Fruit fly (Drosophila melanogaster): ENCODE data around the gene trh.

Gene trh

DNA sequence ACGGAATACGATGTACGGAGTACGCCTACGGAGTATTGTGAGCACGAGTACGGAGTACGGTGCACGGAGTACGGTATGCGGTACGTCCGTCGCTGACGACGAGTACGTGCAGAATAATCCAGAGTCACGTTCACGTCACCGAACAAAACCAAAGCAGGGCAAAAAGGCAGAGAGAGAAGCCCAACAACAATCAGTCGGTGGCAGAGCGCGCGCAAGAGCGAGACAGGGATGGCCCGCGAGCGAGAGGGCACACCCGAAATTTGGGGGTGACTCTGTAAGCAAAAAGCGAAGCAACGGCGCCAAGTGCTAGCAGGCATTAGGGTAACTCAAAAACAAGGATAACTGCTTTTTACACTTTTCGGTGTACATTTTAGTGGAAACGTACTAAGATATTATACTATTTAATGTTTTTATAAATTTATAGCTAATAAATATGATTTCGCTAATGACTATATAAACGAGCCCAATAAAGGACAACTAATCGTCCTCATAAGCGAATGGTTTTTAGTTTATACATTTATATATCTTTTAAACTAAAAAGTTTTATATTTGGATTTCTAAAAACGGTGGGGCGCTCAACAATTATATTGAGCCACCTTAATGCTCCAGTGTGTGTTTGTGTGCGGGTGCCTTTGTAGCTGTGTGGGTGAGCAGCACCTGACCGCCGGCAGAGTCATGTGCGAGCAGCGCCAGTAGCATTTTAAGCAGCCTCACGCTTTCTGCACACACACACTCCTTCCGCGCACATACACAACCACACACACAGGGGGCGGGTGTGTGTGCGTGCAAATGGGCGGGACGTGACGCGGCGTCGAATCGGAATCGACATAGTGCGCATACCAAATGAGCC is 15.0 kb downstream of the trh start (continued):
- TF ChIP-seq pzg (GFP tag; optimal IDR thresholded peaks at IDR 0.05) (no peak), CG14050 (GFP tag; IDR thresholded peaks at IDR 0.05) (peak; percentile 77), fd3F (GFP tag; optimal IDR thresholded peaks at IDR 0.05) (peak; percentile 88), CG4707 (GFP tag; optimal IDR thresholded peaks at IDR 0.05) (peak; percentile 70), hbn (GFP tag; IDR thresholded peaks at IDR 0.05; ENCODE audit: partially characterized antibody) (no peak), abd-A (tag; optimal IDR thresholded peaks at IDR 0.05) (no peak), Tbp (GFP tag; optimal IDR thresholded peaks at IDR 0.05) (no peak), fu2 (GFP tag; optimal IDR thresholded peaks at IDR 0.05) (no peak), Chrac-16 (GFP tag; optimal IDR thresholded peaks at IDR 0.05) (peak; percentile 76), sc (optimal IDR thresholded peaks at IDR 0.05) (no peak), sc (GFP tag; optimal IDR thresholded peaks at IDR 0.05) (peak; percentile 88), CG4730 (GFP tag; IDR thresholded peaks at IDR 0.05) (peak; percentile 68), CG17612 (GFP tag; IDR thresholded peaks at IDR 0.05) (no peak), Max (GFP tag; optimal IDR thresholded peaks at IDR 0.05) (peak; percentile 74), Med (GFP tag) (peak; percentile 75), CG10654 (GFP tag; optimal IDR thresholded peaks at IDR 0.05) (peak; percentile 73), CG9817 (tag; optimal IDR thresholded peaks at IDR 0.05) (peak; percentile 87), bab2 (GFP tag; optimal IDR thresholded peaks at IDR 0.05) (peak; percentile 9), ham (GFP tag; IDR thresholded peaks at IDR 0.05) (0 out of 2 replicates have a peak, but pooled peaks have one; percentile 23), Sin3A (optimal IDR thresholded peaks at IDR 0.05) (no peak), E2f1 (GFP tag; IDR thresholded peaks at IDR 0.05) (peak; percentile 56; the same call in 1 of the 2 replicates), CG11093 (GFP tag; IDR thresholded peaks at IDR 0.05) (peak; percentile 64), jumu (GFP tag; optimal IDR thresholded peaks at IDR 0.05) (no peak), CG14014 (GFP tag; IDR thresholded peaks at IDR 0.05) (peak; percentile 84), pb (GFP tag; optimal IDR thresholded peaks at IDR 0.05) (no peak), CG31224 (GFP tag; IDR thresholded peaks at IDR 0.05) (peak; percentile 45), CG3281 (GFP tag; optimal IDR thresholded peaks at IDR 0.05) (peak; percentile 96), Elba2 (GFP tag; optimal IDR thresholded peaks at IDR 0.05) (no peak), BtbVII (GFP tag; optimal IDR thresholded peaks at IDR 0.05) (peak; percentile 96), cwo (GFP tag; optimal IDR thresholded peaks at IDR 0.05) (peak; percentile 92), Sox102F (GFP tag; optimal IDR thresholded peaks at IDR 0.05) (peak; percentile 89), CG17802 (tag; optimal IDR thresholded peaks at IDR 0.05) (peak; percentile 40), mirr (GFP tag; optimal IDR thresholded peaks at IDR 0.05) (no peak), CG3163 (GFP tag; optimal IDR thresholded peaks at IDR 0.05) (no peak), stwl (tag; optimal IDR thresholded peaks at IDR 0.05) (no peak), Mes4 (GFP tag; optimal IDR thresholded peaks at IDR 0.05) (no peak), HLH4C (GFP tag; IDR thresholded peaks at IDR 0.05; ENCODE audit: partially characterized antibody) (no peak), fd64A (GFP tag; optimal IDR thresholded peaks at IDR 0.05) (peak; percentile 6), HmgD (GFP tag; optimal IDR thresholded peaks at IDR 0.05) (no peak), otp (GFP tag; IDR thresholded peaks at IDR 0.05) (peak; percentile 48; the same call in 1 of the 3 replicates), CG4617 (GFP tag; optimal IDR thresholded peaks at IDR 0.05; ENCODE audit: borderline replicate concordance) (peak; percentile 35), crol (GFP tag; IDR thresholded peaks at IDR 0.05) (no peak), dmrt99B (tag; optimal IDR thresholded peaks at IDR 0.05) (peak; percentile 95), CG11504 (tag; optimal IDR thresholded peaks at IDR 0.05) (peak; percentile 93), CG7928 (GFP tag; optimal IDR thresholded peaks at IDR 0.05) (peak; percentile 64), CG14710 (tag; optimal IDR thresholded peaks at IDR 0.05) (peak; percentile 94), Poxn (GFP tag; IDR thresholded peaks at IDR 0.05) (peak; percentile 21; the same call in 1 of the 2 replicates), CG15601 (tag; optimal IDR thresholded peaks at IDR 0.05) (peak; percentile 93), Drgx (GFP tag; IDR thresholded peaks at IDR 0.05) (peak; percentile 36; the same call in 1 of the 2 replicates)
